Worm (Caenorhabditis elegans): ENCODE measurements around the gene tmem-132.
A peak's percentile ranks its signal among the peaks of the same experiment; 100 is the strongest.

ce11 chrIII:2675449-2675848, 41.0 kb downstream of the tmem-132 start:
- TF ChIP-seq sea-1 (GFP tag; conservative IDR thresholded peaks at IDR 0.05) (no peak), ama-1 (optimal IDR thresholded peaks at IDR 0.05) (no peak), aly-1 (tag; optimal IDR thresholded peaks at IDR 0.05) (no peak), ceh-13 (GFP tag; optimal IDR thresholded peaks at IDR 0.05) (no peak), flt-1 (GFP tag; IDR thresholded peaks at IDR 0.05) (no peak), scrt-1 (GFP tag; IDR thresholded peaks at IDR 0.05) (no peak), tbx-37 (GFP tag; conservative IDR thresholded peaks at IDR 0.05) (no peak), F13C5.2 (tag; optimal IDR thresholded peaks at IDR 0.05) (no peak), tbx-11 (GFP tag; IDR thresholded peaks at IDR 0.05) (no peak), ceh-36 (tag; optimal IDR thresholded peaks at IDR 0.05) (peak; percentile 88), B0310.2 (tag; optimal IDR thresholded peaks at IDR 0.05) (no peak), ets-7 (tag; optimal IDR thresholded peaks at IDR 0.05) (no peak)
